Worm (Caenorhabditis elegans) whole organism, L3 larva: Measurements from ENCODE around the gene K02E2.6.

Experiments
- R02D3.7 ChIP-seq: fragments of 150-350 bp; optimal IDR thresholded peaks from 2 replicates; lab custom pipeline; 2014; ENCODE audit warnings: missing biosample characterization, missing genetic modification characterization
- ceh-28 ChIP-seq: fragments of 150-350 bp; optimal IDR thresholded peaks from 2 replicates; lab custom pipeline; 2014; ENCODE audit warnings: missing biosample characterization, missing genetic modification reagents, missing genetic modification characterization
- egl-27 ChIP-seq: sonication (generic microtip); optimal IDR thresholded peaks from 4 replicates; lab custom pipeline; 2017; ENCODE audit warnings: missing biosample characterization, missing genetic modification reagents, missing genetic modification characterization
- elt-1 ChIP-seq: fragments of 150-350 bp; optimal IDR thresholded peaks from 2 replicates; lab custom pipeline; 2014; ENCODE audit warnings: missing biosample characterization, missing genetic modification characterization
- elt-2 ChIP-seq: sonication (generic microtip); optimal IDR thresholded peaks from 2 replicates; lab custom pipeline; 2016; ENCODE audit warnings: missing genetic modification reagents, mild to moderate bottlenecking, missing genetic modification characterization, missing compliant biosample characterization
- eor-1 ChIP-seq, 2 experiments: fragments of 150-350 bp; optimal IDR thresholded peaks; 2 replicates each; lab custom pipeline; 2014 to 2018; ENCODE audit warnings: missing biosample characterization in 2 of 2, missing genetic modification characterization in 2 of 2
- fkh-10 ChIP-seq: sonication (generic microtip); optimal IDR thresholded peaks from 2 replicates; lab custom pipeline; 2017; ENCODE audit warnings: missing biosample characterization, missing genetic modification reagents, missing genetic modification characterization
- fkh-2 ChIP-seq: fragments of 150-350 bp; optimal IDR thresholded peaks from 2 replicates; lab custom pipeline; 2014; ENCODE audit warnings: missing biosample characterization, missing genetic modification reagents, missing genetic modification characterization
- hmg-11 ChIP-seq: sonication (generic microtip); optimal IDR thresholded peaks from 2 replicates; lab custom pipeline; 2016; ENCODE audit warnings: missing genetic modification characterization, missing compliant biosample characterization
- jun-1 ChIP-seq: fragments of 150-350 bp; optimal IDR thresholded peaks from 2 replicates; lab custom pipeline; 2014; ENCODE audit warnings: missing biosample characterization, missing genetic modification reagents, missing genetic modification characterization
- lin-15B ChIP-seq: fragments of 150-350 bp; optimal IDR thresholded peaks from 2 replicates; lab custom pipeline; 2014; ENCODE audit warnings: missing biosample characterization, missing genetic modification characterization
- lin-39 ChIP-seq: fragments of 150-350 bp; optimal IDR thresholded peaks from 2 replicates; lab custom pipeline; 2018; ENCODE audit warnings: missing biosample characterization, missing genetic modification reagents, missing genetic modification characterization
- lsy-12 ChIP-seq: sonication (generic microtip); optimal IDR thresholded peaks from 2 replicates; lab custom pipeline; 2016; ENCODE audit warnings: mild to moderate bottlenecking, missing genetic modification characterization, missing compliant biosample characterization
- mdl-1 ChIP-seq: fragments of 150-350 bp; optimal IDR thresholded peaks from 2 replicates; lab custom pipeline; 2014; ENCODE audit warnings: missing biosample characterization, missing genetic modification characterization
- nfya-1 ChIP-seq: sonication (generic microtip); optimal IDR thresholded peaks from 2 replicates; lab custom pipeline; 2017; ENCODE audit warnings: missing genetic modification characterization, mild to moderate bottlenecking, missing compliant biosample characterization, antibody characterized with exemption, moderate library complexity; ENCODE audit not compliant: insufficient read depth
- nhr-11 ChIP-seq: fragments of 150-350 bp; optimal IDR thresholded peaks from 2 replicates; lab custom pipeline; 2014; ENCODE audit warnings: missing biosample characterization, missing genetic modification characterization
- nhr-12 ChIP-seq: fragments of 150-350 bp; optimal IDR thresholded peaks from 2 replicates; lab custom pipeline; 2014; ENCODE audit warnings: missing biosample characterization, missing genetic modification characterization
- nhr-23 ChIP-seq: fragments of 150-350 bp; optimal IDR thresholded peaks from 2 replicates; lab custom pipeline; 2014; ENCODE audit warnings: missing biosample characterization, missing genetic modification reagents, missing genetic modification characterization
- nhr-25 ChIP-seq: sonication (generic microtip); optimal IDR thresholded peaks from 2 replicates; lab custom pipeline; 2017; ENCODE audit warnings: missing biosample characterization, missing genetic modification characterization
- nhr-43 ChIP-seq: sonication (generic microtip); optimal IDR thresholded peaks from 2 replicates; lab custom pipeline; 2016; ENCODE audit warnings: mild to moderate bottlenecking, missing genetic modification characterization, missing compliant biosample characterization; ENCODE audit not compliant: poor library complexity, severe bottlenecking
- nhr-67 ChIP-seq: fragments of 150-350 bp; optimal IDR thresholded peaks from 2 replicates; lab custom pipeline; 2014; ENCODE audit warnings: missing biosample characterization, missing genetic modification characterization
- nhr-76 ChIP-seq: fragments of 150-350 bp; sonication (generic microtip); optimal IDR thresholded peaks from 5 replicates; lab custom pipeline; 2014; ENCODE audit warnings: missing biosample characterization, missing genetic modification characterization
- pha-4 ChIP-seq: fragments of 150-350 bp; optimal IDR thresholded peaks from 2 replicates; lab custom pipeline; 2014; ENCODE audit warnings: missing biosample characterization, missing genetic modification reagents, missing genetic modification characterization
- pqm-1 ChIP-seq: fragments of 150-350 bp; optimal IDR thresholded peaks from 2 replicates; lab custom pipeline; 2017; ENCODE audit warnings: missing biosample characterization, missing genetic modification characterization, inconsistent platforms
- snpc-4 ChIP-seq: fragments of 150-350 bp; optimal IDR thresholded peaks from 2 replicates; lab custom pipeline; 2014; ENCODE audit warnings: missing biosample characterization, missing genetic modification characterization
- tbx-2 ChIP-seq: sonication (generic microtip); optimal IDR thresholded peaks from 2 replicates; lab custom pipeline; 2016; ENCODE audit warnings: mild to moderate bottlenecking, missing genetic modification characterization, missing compliant biosample characterization
- unc-39 ChIP-seq: sonication (generic microtip); optimal IDR thresholded peaks from 4 replicates; lab custom pipeline; 2017; ENCODE audit warnings: missing biosample characterization, missing genetic modification characterization
- unc-62 ChIP-seq: fragments of 150-350 bp; sonication (generic microtip); optimal IDR thresholded peaks from 4 replicates; lab custom pipeline; 2014; ENCODE audit warnings: missing biosample characterization, missing genetic modification reagents, missing genetic modification characterization
- zag-1 ChIP-seq: fragments of 150-350 bp; optimal IDR thresholded peaks from 2 replicates; lab custom pipeline; 2014; ENCODE audit warnings: missing biosample characterization, missing genetic modification characterization
- ztf-11 ChIP-seq: fragments of 150-350 bp; optimal IDR thresholded peaks from 2 replicates; lab custom pipeline; 2014; ENCODE audit warnings: missing biosample characterization, missing genetic modification characterization
- ztf-4 ChIP-seq: fragments of 150-350 bp; optimal IDR thresholded peaks from 2 replicates; lab custom pipeline; 2014; ENCODE audit warnings: missing biosample characterization, missing genetic modification characterization

The K02E2.6 gene

DNA sequence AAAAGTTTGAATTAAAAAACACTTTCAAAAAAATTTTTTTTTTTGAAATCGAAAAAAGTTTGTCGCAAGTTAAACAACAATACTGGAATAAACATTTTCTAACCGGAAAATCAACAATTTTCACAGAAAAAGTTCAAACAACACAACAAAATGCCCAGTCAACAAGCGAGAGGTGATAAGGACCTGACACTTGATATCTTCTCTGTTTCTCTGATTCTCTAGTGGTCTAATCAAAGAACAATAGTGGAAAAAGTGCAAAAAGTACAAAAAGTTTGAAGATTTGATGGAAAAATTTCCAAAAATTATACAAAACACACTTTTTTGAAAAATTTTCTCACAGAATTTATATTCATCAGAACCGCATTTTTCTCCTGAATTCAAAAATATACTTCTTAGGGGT, 43.1 kb downstream of the K02E2.6 start:
- peak; percentile 24 for TF ChIP-seq nhr-76 (tag; lab: Kevin White, UChicago)
- TF ChIP-seq zag-1 (tag; lab: Kevin White, UChicago), result no peak
- peak; percentile 38 for TF ChIP-seq pqm-1 (tag; lab: Kevin White, UChicago)
- peak; percentile 40 for TF ChIP-seq pha-4 (tag; lab: Kevin White, UChicago)
- no peak for TF ChIP-seq mdl-1
- peak; percentile 51 for TF ChIP-seq elt-2 (tag; lab: Kevin White, UChicago)

DNA sequence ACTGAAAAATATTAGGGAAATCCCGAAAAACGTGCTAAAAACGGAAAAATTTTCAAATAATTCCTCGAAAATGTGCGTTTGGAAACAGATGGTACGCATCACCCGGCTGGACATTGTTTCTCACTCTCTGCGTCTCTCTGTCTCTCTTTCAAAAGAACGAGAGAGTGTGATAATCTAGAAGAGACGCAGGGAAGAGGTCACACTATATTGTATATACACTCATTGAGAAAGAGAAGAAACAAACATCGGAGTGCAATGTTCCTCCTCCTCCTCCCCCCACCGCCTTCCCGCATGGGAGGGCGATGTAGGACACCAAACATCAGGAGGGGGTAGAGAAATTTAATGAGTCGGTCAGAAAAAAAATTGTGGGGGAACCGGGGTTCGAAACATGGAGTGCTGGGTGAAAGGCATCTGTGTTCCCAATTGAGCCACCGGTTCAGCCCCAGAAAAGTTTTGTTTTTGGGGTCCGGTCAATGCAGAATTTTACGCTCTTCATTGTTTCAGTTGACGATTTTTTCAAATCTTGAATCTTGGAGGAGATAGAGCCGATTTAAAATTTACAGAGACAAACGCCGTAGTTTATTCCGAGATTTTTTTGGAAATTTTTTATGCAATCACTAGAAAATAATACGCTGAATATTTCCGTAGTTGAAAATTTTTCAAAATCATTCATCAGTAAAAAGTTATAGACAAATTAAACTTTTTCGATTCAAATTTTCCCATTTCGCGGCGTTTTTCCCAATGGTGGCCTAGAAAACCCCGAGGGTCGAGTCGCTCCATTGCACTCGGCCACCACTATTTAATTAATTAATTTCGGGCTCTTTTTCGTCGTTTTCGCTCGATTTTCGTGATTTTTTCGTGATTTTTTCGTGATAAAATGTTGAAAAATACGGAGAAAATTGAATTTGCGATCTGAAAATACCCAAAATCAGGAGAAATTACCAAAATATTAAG, 44.1 kb downstream of the K02E2.6 start:
- no peak for TF ChIP-seq nhr-11 (tag; lab: Kevin White, UChicago)
- peak; percentile 56 for TF ChIP-seq nhr-23 (tag; lab: Kevin White, UChicago)
- no peak for TF ChIP-seq elt-1
- peak; percentile 13 for TF ChIP-seq mdl-1
- TF ChIP-seq ceh-28 (tag; lab: Kevin White, UChicago), result peak; percentile 37
- TF ChIP-seq snpc-4 (tag; lab: Kevin White, UChicago), result no peak
- no peak for TF ChIP-seq tbx-2 (tag; lab: Kevin White, UChicago)
- peak; percentile 56 for TF ChIP-seq nfya-1 (tag; lab: Kevin White, UChicago)
- no peak for TF ChIP-seq unc-39
- TF ChIP-seq hmg-11 (tag; lab: Kevin White, UChicago), result peak; percentile 20
- TF ChIP-seq R02D3.7 (tag; lab: Kevin White, UChicago), result no peak
- no peak for TF ChIP-seq fkh-2 (tag; lab: Kevin White, UChicago)
- TF ChIP-seq fkh-10 (GFP tag; lab: Kevin White, UChicago), result peak; percentile 5
- TF ChIP-seq elt-2 (tag; lab: Kevin White, UChicago), result peak; percentile 60
- TF ChIP-seq egl-27 (tag; lab: Kevin White, UChicago), result peak; percentile 46
- TF ChIP-seq pha-4 (tag; lab: Kevin White, UChicago), result peak; percentile 89
- peak; percentile 12 for TF ChIP-seq lin-39
- no peak for TF ChIP-seq nhr-43 (tag; lab: Kevin White, UChicago)
- TF ChIP-seq pqm-1 (tag; lab: Kevin White, UChicago), result peak; percentile 71
- TF ChIP-seq nhr-67 (tag; lab: Kevin White, UChicago), result no peak
- no peak for TF ChIP-seq unc-62 (GFP tag; lab: Kevin White, UChicago)
- no peak for TF ChIP-seq ztf-4 (tag; lab: Kevin White, UChicago)
- TF ChIP-seq nhr-25, result peak; percentile 29
- TF ChIP-seq lin-15B (tag; lab: Kevin White, UChicago), result peak; percentile 44
- TF ChIP-seq jun-1 (tag; lab: Kevin White, UChicago), result peak; percentile 67

DNA sequence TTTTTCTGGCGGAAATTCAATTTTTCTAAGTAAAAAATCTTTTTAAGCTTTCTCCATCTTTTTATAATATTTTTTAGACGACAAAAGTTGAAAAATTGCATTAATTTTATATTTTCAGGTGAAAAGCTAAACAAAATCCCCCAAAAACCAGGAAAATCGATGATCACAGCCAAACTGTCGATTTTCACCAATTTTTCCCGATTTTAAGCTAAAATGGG, 44.7 kb downstream of the K02E2.6 start, which contains the start of the genes fce-2 and F48F5.8:
Gene fce-2, plus strand, starts transcription at position 119 of the 218 bp plus-strand sequence.
Gene F48F5.8, plus strand, starts transcription at position 160 of the 218 bp plus-strand sequence.
- TF ChIP-seq lin-39 (no peak), snpc-4 (tag; lab: Kevin White, UChicago) (no peak), nhr-12 (tag; lab: Kevin White, UChicago) (no peak), ceh-28 (tag; lab: Kevin White, UChicago) (no peak), lsy-12 (tag; lab: Kevin White, UChicago) (no peak), eor-1 (tag; optimal IDR thresholded peaks at IDR 0.05; lab: Kevin White, UChicago) (no peak), nhr-43 (tag; lab: Kevin White, UChicago) (no peak), fkh-10 (GFP tag; lab: Kevin White, UChicago) (no peak), nfya-1 (tag; lab: Kevin White, UChicago) (no peak), egl-27 (tag; lab: Kevin White, UChicago) (no peak), jun-1 (tag; lab: Kevin White, UChicago) (no peak), R02D3.7 (tag; lab: Kevin White, UChicago) (no peak), nhr-67 (tag; lab: Kevin White, UChicago) (no peak), lin-15B (tag; lab: Kevin White, UChicago) (no peak), ztf-11 (tag; lab: Kevin White, UChicago) (no peak)
